Fruit fly (Drosophila melanogaster) whole organism, prepupa: ENCODE measurements around the gene Alg13.
A peak's percentile ranks its signal among the peaks of the same experiment; 100 is the strongest.

Experiments used
- Blimp-1 ChIP-seq: fragments of 200-800 bp; sonication (Bioruptor generic); optimal IDR thresholded peaks from 3 replicates; lab custom pipeline; 2017; ENCODE audit warnings: missing biosample characterization, missing genetic modification characterization, mild to moderate bottlenecking, moderate library complexity, missing genetic modification reagents
- CG10631 ChIP-seq: fragments of 200-800 bp; sonication (Bioruptor generic); optimal IDR thresholded peaks from 2 replicates; lab custom pipeline; 2016; ENCODE audit warnings: missing biosample characterization, missing genetic modification characterization
- CG10669 ChIP-seq: fragments of 200-800 bp; sonication (Bioruptor generic); optimal IDR thresholded peaks from 3 replicates; lab custom pipeline; 2018; ENCODE audit warnings: missing biosample characterization, mild to moderate bottlenecking, missing genetic modification characterization, moderate library complexity
- CG11294 ChIP-seq: fragments of 200-800 bp; sonication (Bioruptor generic); IDR thresholded peaks from 2 replicates; pipeline ENCODE4 v1.3.6; 2022; ENCODE audit warnings: missing biosample characterization, missing genetic modification characterization
- CG11762 ChIP-seq: fragments of 200-800 bp; sonication (Bioruptor generic); optimal IDR thresholded peaks from 3 replicates; lab custom pipeline; 2016; ENCODE audit warnings: missing biosample characterization, missing genetic modification characterization; ENCODE audit not compliant: insufficient read depth
- CG11902 ChIP-seq: fragments of 200-800 bp; sonication (Bioruptor generic); optimal IDR thresholded peaks from 3 replicates; lab custom pipeline; 2016; ENCODE audit warnings: missing biosample characterization, missing genetic modification characterization
- CG15336 ChIP-seq: fragments of 200-800 bp; sonication (Bioruptor generic); IDR thresholded peaks from 2 replicates; pipeline ENCODE4 v1.3.6; 2022; ENCODE audit warnings: missing biosample characterization, missing genetic modification characterization
- CG1621 ChIP-seq: fragments of 200-800 bp; sonication (Bioruptor generic); optimal IDR thresholded peaks from 3 replicates; lab custom pipeline; 2018; ENCODE audit warnings: missing biosample characterization, mild to moderate bottlenecking, missing genetic modification characterization
- CG16779 ChIP-seq: fragments of 200-800 bp; sonication (Bioruptor generic); optimal IDR thresholded peaks from 3 replicates; lab custom pipeline; 2017; ENCODE audit warnings: missing biosample characterization, mild to moderate bottlenecking, missing genetic modification characterization
- CG31627 ChIP-seq: fragments of 200-800 bp; sonication (Bioruptor generic); optimal IDR thresholded peaks from 3 replicates; lab custom pipeline; 2016; ENCODE audit warnings: missing biosample characterization, missing genetic modification characterization
- CG32006 ChIP-seq: fragments of 200-800 bp; sonication (Bioruptor generic); optimal IDR thresholded peaks from 3 replicates; lab custom pipeline; 2017; ENCODE audit warnings: missing biosample characterization, mild to moderate bottlenecking, missing genetic modification characterization
- CG34406 ChIP-seq: fragments of 200-800 bp; sonication (Bioruptor generic); optimal IDR thresholded peaks from 3 replicates; lab custom pipeline; 2016; ENCODE audit warnings: missing biosample characterization, missing genetic modification characterization
- CG3919 ChIP-seq: fragments of 200-800 bp; sonication (Bioruptor generic); optimal IDR thresholded peaks from 3 replicates; lab custom pipeline; 2016; ENCODE audit warnings: missing biosample characterization, missing genetic modification characterization
- CG4318 ChIP-seq: fragments of 200-800 bp; sonication (Bioruptor generic); optimal IDR thresholded peaks from 3 replicates; lab custom pipeline; 2017; ENCODE audit warnings: missing biosample characterization, mild to moderate bottlenecking, missing genetic modification characterization
- CG6163 ChIP-seq: fragments of 200-800 bp; sonication (Bioruptor generic); IDR thresholded peaks from 3 replicates; pipeline ENCODE4 v1.3.6; 2022; ENCODE audit warnings: missing biosample characterization, missing genetic modification characterization
- CG6276 ChIP-seq: fragments of 200-800 bp; sonication (Bioruptor generic); optimal IDR thresholded peaks from 2 replicates; lab custom pipeline; 2017; ENCODE audit warnings: missing biosample characterization, mild to moderate bottlenecking, missing genetic modification characterization
- CG6854 ChIP-seq: fragments of 200-800 bp; sonication (Bioruptor generic); optimal IDR thresholded peaks from 2 replicates; lab custom pipeline; 2017; ENCODE audit warnings: missing biosample characterization, mild to moderate bottlenecking, missing genetic modification characterization
- CG7368 ChIP-seq: fragments of 200-800 bp; sonication (Bioruptor generic); optimal IDR thresholded peaks from 3 replicates; lab custom pipeline; 2016; ENCODE audit warnings: missing biosample characterization, missing genetic modification characterization
- CG8119 ChIP-seq: fragments of 200-800 bp; sonication (Bioruptor generic); IDR thresholded peaks from 3 replicates; pipeline ENCODE4 v1.3.6; 2022; ENCODE audit warnings: missing biosample characterization, missing genetic modification characterization
- CG8319 ChIP-seq: fragments of 200-800 bp; sonication (Bioruptor generic); optimal IDR thresholded peaks from 3 replicates; lab custom pipeline; 2016; ENCODE audit warnings: missing biosample characterization, missing genetic modification characterization
- CG9139 ChIP-seq: fragments of 200-800 bp; sonication (Bioruptor generic); optimal IDR thresholded peaks from 3 replicates; lab custom pipeline; 2017; ENCODE audit warnings: missing biosample characterization, mild to moderate bottlenecking, missing genetic modification characterization
- Eip75B ChIP-seq: fragments of 200-800 bp; sonication (Bioruptor generic); optimal IDR thresholded peaks from 3 replicates; lab custom pipeline; 2016; ENCODE audit warnings: missing biosample characterization, missing genetic modification characterization
- Eip78C ChIP-seq: fragments of 200-800 bp; sonication (Bioruptor generic); peaks from one replicate; lab custom pipeline; 2016; ENCODE audit warnings: missing biosample characterization, missing genetic modification characterization
- Eip93F ChIP-seq: fragments of 200-800 bp; sonication (Bioruptor generic); optimal IDR thresholded peaks from 2 replicates; lab custom pipeline; 2016; ENCODE audit warnings: missing biosample characterization, mild to moderate bottlenecking, missing genetic modification characterization
- Ets21C ChIP-seq: fragments of 200-800 bp; sonication (Bioruptor generic); optimal IDR thresholded peaks from 3 replicates; lab custom pipeline; 2016; ENCODE audit warnings: missing biosample characterization, missing genetic modification characterization
- Ets96B ChIP-seq: fragments of 200-800 bp; optimal IDR thresholded peaks from 2 replicates; lab custom pipeline; 2019; ENCODE audit warnings: missing biosample characterization, mild to moderate bottlenecking, missing genetic modification characterization, moderate library complexity
- Gug ChIP-seq: fragments of 200-800 bp; sonication (Bioruptor generic); IDR thresholded peaks from 2 replicates; pipeline ENCODE4 v1.3.6; 2022; ENCODE audit warnings: missing biosample characterization, missing genetic modification characterization
- Hr38 ChIP-seq: sonication (Bioruptor generic); optimal IDR thresholded peaks from 2 replicates; lab custom pipeline; 2016; ENCODE audit warnings: missing biosample characterization, missing genetic modification characterization
- Hr39 ChIP-seq: fragments of 200-800 bp; sonication (Bioruptor generic); optimal IDR thresholded peaks from 2 replicates; lab custom pipeline; 2016; ENCODE audit warnings: missing biosample characterization, missing genetic modification characterization
- Hr4 ChIP-seq: fragments of 200-800 bp; sonication (Bioruptor generic); optimal IDR thresholded peaks from 3 replicates; lab custom pipeline; 2016; ENCODE audit warnings: missing biosample characterization, missing genetic modification characterization
- Lpt ChIP-seq: fragments of 200-800 bp; sonication (Bioruptor generic); optimal IDR thresholded peaks from 3 replicates; lab custom pipeline; 2016; ENCODE audit warnings: missing biosample characterization, missing genetic modification characterization
- Met ChIP-seq: fragments of 200-800 bp; sonication (Bioruptor generic); optimal IDR thresholded peaks from 3 replicates; lab custom pipeline; 2016; ENCODE audit warnings: missing biosample characterization, missing genetic modification characterization
- OdsH ChIP-seq: fragments of 200-800 bp; sonication (Bioruptor generic); optimal IDR thresholded peaks from 3 replicates; lab custom pipeline; 2016; ENCODE audit warnings: missing biosample characterization, missing genetic modification characterization
- Smox ChIP-seq: fragments of 200-800 bp; sonication (Bioruptor generic); optimal IDR thresholded peaks from 3 replicates; lab custom pipeline; 2016; ENCODE audit warnings: missing biosample characterization, missing genetic modification characterization
- Sox102F ChIP-seq: fragments of 200-800 bp; sonication (Bioruptor generic); optimal IDR thresholded peaks from 2 replicates; lab custom pipeline; 2016; ENCODE audit warnings: missing biosample characterization, mild to moderate bottlenecking, missing genetic modification characterization
- Sox14 ChIP-seq: fragments of 200-800 bp; sonication (Bioruptor generic); optimal IDR thresholded peaks from 3 replicates; lab custom pipeline; 2016; ENCODE audit warnings: missing biosample characterization, missing genetic modification characterization
- achi ChIP-seq: fragments of 200-800 bp; sonication (Bioruptor generic); optimal IDR thresholded peaks from 3 replicates; lab custom pipeline; 2016; ENCODE audit warnings: missing biosample characterization, missing genetic modification characterization
- acj6 ChIP-seq: fragments of 200-800 bp; sonication (Bioruptor generic); optimal IDR thresholded peaks from 3 replicates; lab custom pipeline; 2016; ENCODE audit warnings: missing biosample characterization, missing genetic modification characterization
- dac ChIP-seq: fragments of 200-800 bp; sonication (Bioruptor generic); optimal IDR thresholded peaks from 2 replicates; lab custom pipeline; 2017; ENCODE audit warnings: missing biosample characterization, mild to moderate bottlenecking, missing genetic modification characterization
- dsx ChIP-seq: fragments of 200-800 bp; optimal IDR thresholded peaks from 3 replicates; lab custom pipeline; 2019; ENCODE audit warnings: missing biosample characterization, mild to moderate bottlenecking, missing genetic modification characterization, moderate library complexity; ENCODE audit not compliant: poor library complexity, severe bottlenecking
- fd59A ChIP-seq: fragments of 200-800 bp; sonication (Bioruptor generic); optimal IDR thresholded peaks from 2 replicates; lab custom pipeline; 2017; ENCODE audit warnings: missing biosample characterization, mild to moderate bottlenecking, missing genetic modification characterization, missing genetic modification reagents
- fd85E ChIP-seq: fragments of 200-800 bp; sonication (Bioruptor generic); optimal IDR thresholded peaks from 3 replicates; lab custom pipeline; 2016; ENCODE audit warnings: missing biosample characterization, missing genetic modification characterization
- fkh ChIP-seq: fragments of 200-800 bp; sonication (Bioruptor generic); optimal IDR thresholded peaks from 3 replicates; lab custom pipeline; 2017; ENCODE audit warnings: missing biosample characterization, mild to moderate bottlenecking, missing genetic modification characterization, moderate library complexity
- lz ChIP-seq: fragments of 200-800 bp; sonication (Bioruptor generic); optimal IDR thresholded peaks from 3 replicates; lab custom pipeline; 2016; ENCODE audit warnings: missing biosample characterization, missing genetic modification characterization
- net ChIP-seq: fragments of 200-800 bp; sonication (Bioruptor generic); optimal IDR thresholded peaks from 3 replicates; lab custom pipeline; 2016; ENCODE audit warnings: missing biosample characterization, missing genetic modification characterization
- pdm3 ChIP-seq: fragments of 200-800 bp; sonication (Bioruptor generic); optimal IDR thresholded peaks from 3 replicates; lab custom pipeline; 2016; ENCODE audit warnings: missing biosample characterization, missing genetic modification characterization
- salr ChIP-seq, 2 experiments: fragments of 200-800 bp; sonication (Bioruptor generic); optimal IDR thresholded peaks; 3 replicates each; lab custom pipeline; 2016 to 2018; ENCODE audit warnings: missing biosample characterization in 2 of 2, missing genetic modification characterization in 2 of 2, mild to moderate bottlenecking in 1 of 2
- ss ChIP-seq, 2 experiments: fragments of 200-800 bp; sonication (Bioruptor generic); optimal IDR thresholded peaks; 2 replicates in 1 of 2; 3 replicates in 1 of 2; lab custom pipeline; 2017 to 2018; ENCODE audit warnings: mild to moderate bottlenecking in 2 of 2, missing biosample characterization in 2 of 2, missing genetic modification characterization in 2 of 2, moderate library complexity in 1 of 2
- topi ChIP-seq: fragments of 200-800 bp; sonication (Bioruptor generic); optimal IDR thresholded peaks from 3 replicates; lab custom pipeline; 2016; ENCODE audit warnings: missing biosample characterization, missing genetic modification characterization
- vri ChIP-seq: fragments of 200-800 bp; sonication (Bioruptor generic); optimal IDR thresholded peaks from 3 replicates; lab custom pipeline; 2016; ENCODE audit warnings: missing biosample characterization, mild to moderate bottlenecking, missing genetic modification characterization

Gene Alg13

dm6 chr3R:29139767-29140755 is 1.7 kb upstream of the Alg13 start:
- TF ChIP-seq Hr4 (GFP tag; lab: Kevin White, UChicago) (no peak), Sox14 (GFP tag; lab: Kevin White, UChicago) (no peak), net (GFP tag; lab: Kevin White, UChicago) (no peak), Sox102F (no peak), CG1621 (tag; lab: Kevin White, UChicago) (no peak), CG34406 (GFP tag; lab: Kevin White, UChicago) (no peak), Smox (GFP tag; lab: Kevin White, UChicago) (no peak), CG10631 (GFP tag; lab: Kevin White, UChicago) (no peak), topi (GFP tag; lab: Kevin White, UChicago) (no peak), CG16779 (tag; lab: Kevin White, UChicago) (no peak), achi (peak; percentile 8), CG11762 (no peak), fd59A (GFP tag; lab: Kevin White, UChicago) (no peak), ss (GFP tag; optimal IDR thresholded peaks at IDR 0.05; lab: Kevin White, UChicago) (peak in 1 of 2 experiments; percentile 20), Eip75B (no peak), Ets21C (no peak), CG11902 (GFP tag; lab: Kevin White, UChicago) (no peak), acj6 (GFP tag; lab: Kevin White, UChicago) (no peak), salr (GFP tag; optimal IDR thresholded peaks at IDR 0.05; lab: Kevin White, UChicago) (no peak), CG6276 (GFP tag; lab: Kevin White, UChicago) (no peak), pdm3 (GFP tag; lab: Kevin White, UChicago) (no peak), CG7368 (GFP tag; lab: Kevin White, UChicago) (peak; percentile 14), CG10669 (GFP tag; lab: Kevin White, UChicago) (peak; percentile 68), Eip78C (GFP tag; lab: Kevin White, UChicago) (peak; percentile 53), CG32006 (GFP tag; lab: Kevin White, UChicago) (no peak), fkh (GFP tag; lab: Kevin White, UChicago) (peak; percentile 32), CG6163 (GFP tag; lab: Robert Waterston, UW) (peak; percentile 37; the same call in 1 of the 3 replicates), vri (GFP tag; lab: Kevin White, UChicago) (no peak), dsx (GFP tag; lab: Kevin White, UChicago) (peak; percentile 5), CG9139 (GFP tag; lab: Kevin White, UChicago) (peak; percentile 29), Hr39 (GFP tag; lab: Kevin White, UChicago) (no peak), CG8319 (GFP tag; lab: Kevin White, UChicago) (no peak), CG3919 (peak; percentile 29), Met (no peak), Gug (GFP tag; lab: Robert Waterston, UW) (no peak), OdsH (no peak), Eip93F (no peak), CG6854 (GFP tag; lab: Kevin White, UChicago) (no peak), Blimp-1 (GFP tag; lab: Kevin White, UChicago) (no peak), CG8119 (GFP tag; lab: Robert Waterston, UW) (no peak), CG4318 (no peak), CG31627 (GFP tag; lab: Kevin White, UChicago) (no peak), CG11294 (GFP tag; lab: Robert Waterston, UW) (no peak), lz (no peak), dac (no peak), Hr38 (GFP tag; lab: Kevin White, UChicago) (no peak), CG15336 (GFP tag; lab: Robert Waterston, UW) (no peak), Ets96B (tag; lab: Kevin White, UChicago) (peak; percentile 36), Lpt (GFP tag; lab: Kevin White, UChicago) (no peak), fd85E (GFP tag; lab: Kevin White, UChicago) (no peak)
